Worm (Caenorhabditis elegans): ENCODE results near the gene R07E3.7.

DNA sequence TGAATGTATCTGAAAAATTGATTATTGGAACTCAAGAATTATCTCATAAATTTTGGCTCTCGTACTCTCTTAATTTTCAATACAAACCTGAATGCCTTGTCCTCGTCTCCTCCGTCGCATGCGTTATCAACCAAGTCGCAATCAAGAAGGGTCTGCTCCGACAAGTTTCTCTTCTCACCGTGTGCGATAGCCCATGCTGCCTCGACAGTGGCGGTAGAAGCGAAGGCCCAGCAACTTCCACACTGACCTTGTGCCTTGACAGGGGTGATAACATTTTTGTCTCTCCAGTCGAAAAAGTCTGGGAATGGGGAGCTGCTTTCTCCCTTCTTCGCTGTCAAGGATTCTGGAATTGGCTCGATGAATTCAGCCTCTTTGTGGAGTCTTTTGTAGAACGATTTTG, 15.5 kb downstream of the R07E3.7 start:
- TF ChIP-seq ceh-88 (GFP tag; IDR thresholded peaks at IDR 0.05) (no peak), ceh-90 (tag; optimal IDR thresholded peaks at IDR 0.05) (no peak), tbx-2 (tag; optimal IDR thresholded peaks at IDR 0.05) (no peak), nhr-76 (tag; optimal IDR thresholded peaks at IDR 0.05) (no peak), nhr-11 (tag; optimal IDR thresholded peaks at IDR 0.05) (no peak), fkh-10 (GFP tag; optimal IDR thresholded peaks at IDR 0.05) (no peak), nhr-77 (tag; optimal IDR thresholded peaks at IDR 0.05) (no peak), elt-2 (tag; optimal IDR thresholded peaks at IDR 0.05) (peak; percentile 38), zag-1 (tag; optimal IDR thresholded peaks at IDR 0.05) (no peak), vab-15 (tag; optimal IDR thresholded peaks at IDR 0.05) (no peak)
